Fruit fly (Drosophila melanogaster): Measurements from ENCODE around the gene DIP-gamma.

DIP-gamma gene

DNA sequence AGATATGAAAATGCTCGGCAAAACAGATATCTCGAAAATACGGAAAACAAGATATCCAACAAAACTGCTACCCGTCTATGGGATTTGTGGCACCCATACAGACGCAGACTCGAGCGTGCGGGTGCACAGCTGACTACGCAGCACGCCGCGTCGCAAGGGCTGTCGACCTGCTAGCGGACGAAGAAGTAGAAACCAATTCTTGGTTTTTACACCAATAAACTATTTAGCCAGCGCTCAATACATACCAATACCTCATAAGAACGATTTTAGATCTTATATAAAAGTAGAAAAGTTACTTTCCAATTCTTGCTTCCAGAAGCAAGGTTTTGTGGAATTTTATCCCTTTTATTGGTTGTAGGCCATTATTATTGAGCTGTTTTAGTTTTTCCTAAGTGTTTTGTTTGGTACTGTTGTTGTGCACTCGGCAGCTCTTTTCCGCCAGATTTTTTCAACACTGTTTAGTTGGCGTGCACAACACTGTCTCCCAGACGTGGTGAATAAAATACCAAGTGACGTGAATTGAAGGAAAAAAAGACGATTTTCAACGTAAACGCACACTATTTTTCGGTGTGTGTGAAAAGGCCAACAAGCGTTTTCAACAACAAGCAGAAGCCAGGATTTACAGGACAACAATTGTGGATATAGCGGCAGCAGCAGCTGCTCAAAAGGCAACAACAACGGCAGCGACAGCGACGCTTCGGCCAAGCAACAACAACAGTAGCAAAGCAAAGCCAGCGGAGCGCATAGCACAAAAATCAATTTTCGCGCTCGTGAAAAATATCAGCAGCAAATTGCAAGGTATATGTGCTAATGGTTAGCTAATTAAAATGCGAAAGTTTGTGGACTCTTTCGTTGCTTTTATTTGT, 81.4 kb downstream of the DIP-gamma start (continued):
- TF ChIP-seq lov (optimal IDR thresholded peaks at IDR 0.05) (no peak), lov (GFP tag; IDR thresholded peaks at IDR 0.05) (no peak; the same call in 2 of the 3 replicates), Poxn (GFP tag; IDR thresholded peaks at IDR 0.05) (peak; percentile 46), odd (GFP tag; optimal IDR thresholded peaks at IDR 0.05) (peak; percentile 58), Side (GFP tag; optimal IDR thresholded peaks at IDR 0.05) (peak; percentile 80), CG12219 (GFP tag; optimal IDR thresholded peaks at IDR 0.05) (peak; percentile 47), cas (GFP tag; IDR thresholded peaks at IDR 0.05) (peak; percentile 63; the same call in 1 of the 2 replicates), CG10267 (tag; optimal IDR thresholded peaks at IDR 0.05) (peak; percentile 95), CG9727 (GFP tag; optimal IDR thresholded peaks at IDR 0.05) (peak; percentile 65), sna (GFP tag; IDR thresholded peaks at IDR 0.05; ENCODE audit: partially characterized antibody) (0 out of 2 replicates have a peak, but pooled peaks have one; percentile 12), hb (GFP tag; IDR thresholded peaks at IDR 0.05; ENCODE audit: partially characterized antibody) (no peak), Rx (GFP tag; IDR thresholded peaks at IDR 0.05) (0 out of 2 replicates have a peak, but pooled peaks have one; percentile 30), CG2120 (GFP tag; optimal IDR thresholded peaks at IDR 0.05) (peak; percentile 95), fd3F (GFP tag; optimal IDR thresholded peaks at IDR 0.05) (peak; percentile 70), shn (GFP tag; optimal IDR thresholded peaks at IDR 0.05) (peak; percentile 90), fru (optimal IDR thresholded peaks at IDR 0.05) (no peak), NfI (GFP tag; optimal IDR thresholded peaks at IDR 0.05) (peak; percentile 88), CG11456 (GFP tag; IDR thresholded peaks at IDR 0.05) (peak; percentile 87), CG12071 (GFP tag; optimal IDR thresholded peaks at IDR 0.05) (peak; percentile 53), CG4360 (GFP tag; IDR thresholded peaks at IDR 0.05) (peak; percentile 92), br (optimal IDR thresholded peaks at IDR 0.05) (no peak), CG12659 (GFP tag; optimal IDR thresholded peaks at IDR 0.05) (peak; percentile 90), CG2116 (GFP tag; optimal IDR thresholded peaks at IDR 0.05) (no peak), CG11247 (GFP tag; IDR thresholded peaks at IDR 0.05) (peak; percentile 81), CG8359 (GFP tag; optimal IDR thresholded peaks at IDR 0.05; ENCODE audit: borderline replicate concordance) (peak; percentile 19), ap (GFP tag; IDR thresholded peaks at IDR 0.05) (no peak), aop (GFP tag; IDR thresholded peaks at IDR 0.05) (no peak), HmgZ (tag; optimal IDR thresholded peaks at IDR 0.05) (peak; percentile 87), ken (GFP tag; IDR thresholded peaks at IDR 0.05) (peak; percentile 56; the same call in 1 of the 3 replicates), CG1647 (GFP tag; optimal IDR thresholded peaks at IDR 0.05) (peak; percentile 60), BEAF-32 (GFP tag; optimal IDR thresholded peaks at IDR 0.05) (peak; percentile 39), otp (GFP tag; IDR thresholded peaks at IDR 0.05) (no peak), exex (tag; optimal IDR thresholded peaks at IDR 0.05) (peak; percentile 35), Vsx1 (GFP tag; optimal IDR thresholded peaks at IDR 0.05) (no peak), NFAT (GFP tag; IDR thresholded peaks at IDR 0.05) (peak; percentile 83), pho (GFP tag; optimal IDR thresholded peaks at IDR 0.05) (peak; percentile 85), Bgb (GFP tag; IDR thresholded peaks at IDR 0.05; ENCODE audit: partially characterized antibody) (no peak), Spps (tag; optimal IDR thresholded peaks at IDR 0.05) (no peak)

DNA sequence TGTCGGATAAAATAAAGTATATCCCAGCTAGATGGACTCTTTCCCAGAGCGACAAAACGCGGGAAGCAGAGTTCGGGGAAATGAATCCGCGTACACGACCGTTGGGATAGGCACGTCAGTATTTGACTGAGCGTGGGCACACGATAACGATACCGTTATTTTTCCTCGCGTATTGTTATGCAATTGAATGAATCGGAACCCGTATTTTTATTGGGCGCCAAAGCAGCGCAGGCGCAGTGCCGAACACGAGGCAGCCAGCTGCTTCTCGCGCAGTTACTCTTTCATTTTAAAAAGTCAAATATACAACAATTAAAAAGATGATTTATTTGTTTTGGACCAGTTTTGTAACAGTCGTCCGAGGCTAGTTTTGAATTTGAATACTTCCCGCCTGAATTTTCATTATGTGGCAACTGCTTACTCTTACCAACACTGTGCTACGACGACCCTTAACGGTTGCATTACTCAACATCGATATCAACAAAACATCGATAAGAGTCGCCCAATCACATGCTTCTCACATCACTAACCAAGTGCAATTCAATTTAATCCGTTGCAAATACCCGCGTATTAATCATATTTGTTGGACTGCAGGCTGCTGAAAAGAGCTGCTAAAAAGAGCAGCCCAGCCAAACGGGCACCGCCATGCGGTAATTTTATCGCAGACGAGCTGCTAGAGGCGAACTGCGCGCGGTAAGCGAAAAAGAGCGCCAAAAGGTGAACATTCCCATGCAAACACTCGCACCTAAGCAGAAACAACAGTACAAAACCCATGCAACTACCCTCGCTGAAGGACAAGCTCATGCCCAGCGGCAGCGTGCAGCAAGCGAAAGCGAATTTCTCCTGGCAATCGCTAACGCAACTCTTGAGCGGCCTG, 82.4 kb downstream of the DIP-gamma start, which contains the start of the genes CG33203 and Doa:
Gene CG33203, minus strand, starts transcription at position 151 of the 874 bp plus-strand sequence.
Gene Doa, plus strand, starts transcription at position 515 of the 874 bp plus-strand sequence.
- TF ChIP-seq ash1 (GFP tag; optimal IDR thresholded peaks at IDR 0.05) (no peak), CG2129 (GFP tag; IDR thresholded peaks at IDR 0.05; ENCODE audit: partially characterized antibody) (peak; percentile 58), ken (GFP tag; IDR thresholded peaks at IDR 0.05) (0 out of 3 replicates have a peak, but pooled peaks have one; percentile 10), Optix (GFP tag; IDR thresholded peaks at IDR 0.05) (0 out of 3 replicates have a peak, but pooled peaks have one; percentile 18), sna (GFP tag; IDR thresholded peaks at IDR 0.05; ENCODE audit: partially characterized antibody) (peak; percentile 81), Nf-YC (tag; optimal IDR thresholded peaks at IDR 0.05) (peak; percentile 28), CG7928 (GFP tag; optimal IDR thresholded peaks at IDR 0.05) (peak; percentile 86), en (GFP tag; optimal IDR thresholded peaks at IDR 0.05) (peak; percentile 28), Xrp1 (GFP tag; IDR thresholded peaks at IDR 0.05) (peak; percentile 14; the same call in 1 of the 2 replicates), caup (GFP tag; optimal IDR thresholded peaks at IDR 0.05; ENCODE audit: severe bottlenecking) (peak; percentile 25), pho (GFP tag; optimal IDR thresholded peaks at IDR 0.05) (peak; percentile 26), stwl (tag; optimal IDR thresholded peaks at IDR 0.05) (peak; percentile 85), zen2 (GFP tag; IDR thresholded peaks at IDR 0.05; ENCODE audit: partially characterized antibody) (peak; percentile 75)

Measured in whole organism, embryonic.